Worm (Caenorhabditis elegans): ENCODE data around the gene epg-7.
"Not testable (repeated sequence)": the region's sequence is repeated elsewhere in the genome, so short reads cannot be mapped to it uniquely, and the experiment has no call there.

The epg-7 gene

ce11 chrX:7343218-7343617 is 8.7 kb downstream of the epg-7 start:
- TF ChIP-seq him-1 (tag; optimal IDR thresholded peaks at IDR 0.05) (no peak), W03F9.2 (tag; optimal IDR thresholded peaks at IDR 0.05) (no peak), dao-5 (tag; optimal IDR thresholded peaks at IDR 0.05) (no peak)

ce11 chrX:7343747-7344146 is 9.2 kb downstream of the epg-7 start, which contains the start of gene C07D8.5:
C07D8.5 (plus strand) TSS chrX:7344047.
- TF ChIP-seq him-1 (tag; optimal IDR thresholded peaks at IDR 0.05) (no peak), dao-5 (tag; optimal IDR thresholded peaks at IDR 0.05) (no peak), W03F9.2 (tag; optimal IDR thresholded peaks at IDR 0.05) (no peak)

ce11 chrX:7365267-7365666 is 30.8 kb downstream of the epg-7 start, which contains the start of gene C56G3.2:
C56G3.2 (plus strand) TSS chrX:7365567.
- not testable (repeated sequence) for TF ChIP-seq dao-5, him-1, W03F9.2 (tag; optimal IDR thresholded peaks at IDR 0.05)

- no peak for TF ChIP-seq him-1 (tag; optimal IDR thresholded peaks at IDR 0.05)
- no peak for TF ChIP-seq dao-5 (tag; optimal IDR thresholded peaks at IDR 0.05)
- TF ChIP-seq W03F9.2 (tag; optimal IDR thresholded peaks at IDR 0.05), result no peak
These were observed 35.3 kb downstream of the epg-7 start for ce11 chrX:7369770-7370169.

- TF ChIP-seq him-1 (tag; optimal IDR thresholded peaks at IDR 0.05) (no peak), W03F9.2 (tag; optimal IDR thresholded peaks at IDR 0.05) (no peak), dao-5 (tag; optimal IDR thresholded peaks at IDR 0.05) (no peak)
These were observed 37.4 kb downstream of the epg-7 start for ce11 chrX:7371945-7372344.

ce11 chrX:7376941-7377340 is 42.4 kb downstream of the epg-7 start, which contains the start of gene npr-8:
npr-8 (plus strand) TSS chrX:7377302.
- TF ChIP-seq him-1 (tag; optimal IDR thresholded peaks at IDR 0.05), result no peak
- no peak for TF ChIP-seq W03F9.2 (tag; optimal IDR thresholded peaks at IDR 0.05)
- TF ChIP-seq dao-5 (tag; optimal IDR thresholded peaks at IDR 0.05), result no peak

ce11 chrX:7378608-7379007 is 44.1 kb downstream of the epg-7 start:
- TF ChIP-seq dao-5 (tag; optimal IDR thresholded peaks at IDR 0.05), result no peak
- no peak for TF ChIP-seq him-1 (tag; optimal IDR thresholded peaks at IDR 0.05)
- TF ChIP-seq W03F9.2 (tag; optimal IDR thresholded peaks at IDR 0.05), result no peak

Measured in whole organism, L4/young adult.